Worm (Caenorhabditis elegans) whole organism, late embryonic: ENCODE results near the gene arl-6.

Source experiments
- F13H6.1 ChIP-seq: sonication (generic microtip); optimal IDR thresholded peaks from 2 replicates; lab custom pipeline; 2016; ENCODE audit warnings: missing genetic modification characterization, missing compliant biosample characterization
- ahr-1 ChIP-seq: sonication (generic microtip); optimal IDR thresholded peaks from 2 replicates; lab custom pipeline; 2016; ENCODE audit warnings: missing genetic modification characterization, missing compliant biosample characterization
- ama-1 ChIP-seq: fragments of 150-350 bp; optimal IDR thresholded peaks from 2 replicates; lab custom pipeline; 2014
- ceh-34 ChIP-seq: sonication (generic microtip); optimal IDR thresholded peaks from 2 replicates; lab custom pipeline; 2016; ENCODE audit warnings: mild to moderate bottlenecking, missing genetic modification characterization, missing compliant biosample characterization
- ets-4 ChIP-seq: sonication (generic microtip); optimal IDR thresholded peaks from 2 replicates; lab custom pipeline; 2016; ENCODE audit warnings: missing genetic modification characterization, missing compliant biosample characterization
- hlh-15 ChIP-seq: sonication (generic microtip); optimal IDR thresholded peaks from 2 replicates; lab custom pipeline; 2016; ENCODE audit warnings: missing genetic modification characterization, missing compliant biosample characterization
- nfya-1 ChIP-seq: sonication (generic microtip); optimal IDR thresholded peaks from 2 replicates; lab custom pipeline; 2017; ENCODE audit warnings: missing genetic modification characterization, mild to moderate bottlenecking, missing compliant biosample characterization, antibody characterized with exemption, moderate library complexity
- nhr-11 ChIP-seq: fragments of 150-350 bp; optimal IDR thresholded peaks from 2 replicates; lab custom pipeline; 2014; ENCODE audit warnings: missing biosample characterization, missing genetic modification characterization
- npax-4 ChIP-seq: sonication (generic microtip); optimal IDR thresholded peaks from 2 replicates; lab custom pipeline; 2016; ENCODE audit warnings: missing genetic modification characterization, missing compliant biosample characterization
- pqm-1 ChIP-seq: sonication (generic microtip); optimal IDR thresholded peaks from 2 replicates; lab custom pipeline; 2016; ENCODE audit warnings: missing genetic modification characterization, missing compliant biosample characterization
- sox-4 ChIP-seq: sonication (generic microtip); optimal IDR thresholded peaks from 2 replicates; lab custom pipeline; 2017; ENCODE audit warnings: mild to moderate bottlenecking, missing genetic modification characterization, inconsistent platforms, missing compliant biosample characterization
- unc-86 ChIP-seq: sonication (generic microtip); optimal IDR thresholded peaks from 2 replicates; lab custom pipeline; 2016; ENCODE audit warnings: missing genetic modification characterization, missing compliant biosample characterization

ce11 chrIII:4779855-4780254, 34.8 kb downstream of the arl-6 start, which contains the start of gene B0393.9:
- TF ChIP-seq ama-1 (lab: Kevin White, UChicago) (no peak), ahr-1 (tag; lab: Kevin White, UChicago) (no peak), F13H6.1 (tag; lab: Kevin White, UChicago) (no peak), nfya-1 (tag; lab: Kevin White, UChicago) (no peak), ets-4 (tag; lab: Kevin White, UChicago) (no peak), ceh-34 (tag; lab: Kevin White, UChicago) (no peak), hlh-15 (tag; lab: Kevin White, UChicago) (no peak), pqm-1 (tag; lab: Kevin White, UChicago) (no peak), npax-4 (tag; lab: Kevin White, UChicago) (no peak), sox-4 (tag; lab: Kevin White, UChicago) (no peak), unc-86 (tag; lab: Kevin White, UChicago) (no peak), nhr-11 (tag; lab: Kevin White, UChicago) (no peak)
